Fruit fly (Drosophila melanogaster): ENCODE results near the gene BuGZ.

The BuGZ gene

dm6 chr2L:16789880-16790279 is 46.7 kb downstream of the BuGZ start:
- no peak for TF ChIP-seq CG8319 (GFP tag; optimal IDR thresholded peaks at IDR 0.05)
- TF ChIP-seq Hr4 (GFP tag; optimal IDR thresholded peaks at IDR 0.05) = no peak
- TF ChIP-seq esn (GFP tag; optimal IDR thresholded peaks at IDR 0.05) = no peak
- TF ChIP-seq CG34406 (GFP tag; optimal IDR thresholded peaks at IDR 0.05) = no peak
- TF ChIP-seq CG3919 (GFP tag; optimal IDR thresholded peaks at IDR 0.05) = no peak
- TF ChIP-seq CG15336 (GFP tag; IDR thresholded peaks at IDR 0.05) = no peak
- TF ChIP-seq Blimp-1 (GFP tag; optimal IDR thresholded peaks at IDR 0.05) = no peak
- no peak for TF ChIP-seq Ets21C (GFP tag; optimal IDR thresholded peaks at IDR 0.05)
- no peak for TF ChIP-seq salr (GFP tag; optimal IDR thresholded peaks at IDR 0.05)
- no peak for TF ChIP-seq CG11294 (GFP tag; IDR thresholded peaks at IDR 0.05)
- no peak for TF ChIP-seq fd85E (GFP tag; optimal IDR thresholded peaks at IDR 0.05)
- no peak for TF ChIP-seq CG10669 (GFP tag; optimal IDR thresholded peaks at IDR 0.05)
- TF ChIP-seq dac (GFP tag; optimal IDR thresholded peaks at IDR 0.05) = no peak
- no peak for TF ChIP-seq Ets96B (tag; optimal IDR thresholded peaks at IDR 0.05)
- no peak for TF ChIP-seq CG6276 (GFP tag; optimal IDR thresholded peaks at IDR 0.05)

dm6 chr2L:16790671-16791270 is 47.6 kb downstream of the BuGZ start, which contains the start of gene Cyt-b5-r:
TSS of gene Cyt-b5-r (minus strand) at chr2L:16790721.
- TF ChIP-seq Hr4 (GFP tag; optimal IDR thresholded peaks at IDR 0.05) (no peak), Ets21C (GFP tag; optimal IDR thresholded peaks at IDR 0.05) (no peak), Lpt (GFP tag; optimal IDR thresholded peaks at IDR 0.05) (no peak), vri (GFP tag; optimal IDR thresholded peaks at IDR 0.05) (peak; percentile 82), Eip78C (GFP tag) (no peak), Sox15 (GFP tag; optimal IDR thresholded peaks at IDR 0.05) (no peak), CG16779 (tag; optimal IDR thresholded peaks at IDR 0.05) (no peak), CG6792 (GFP tag; optimal IDR thresholded peaks at IDR 0.05) (no peak), svp (GFP tag) (peak; percentile 89), topi (GFP tag; optimal IDR thresholded peaks at IDR 0.05) (no peak), Sox102F (GFP tag; optimal IDR thresholded peaks at IDR 0.05) (no peak), cyc (GFP tag; optimal IDR thresholded peaks at IDR 0.05) (no peak)

- TF ChIP-seq fkh (GFP tag; optimal IDR thresholded peaks at IDR 0.05) (peak; percentile 16), CG9139 (GFP tag; optimal IDR thresholded peaks at IDR 0.05) (no peak)
Observed at dm6 chr2L:16791345-16791744, 48.1 kb downstream of the BuGZ start, which contains the start of gene CG17928. TSS of gene CG17928 (plus strand) at chr2L:16791568.

- TF ChIP-seq pdm3 (GFP tag; optimal IDR thresholded peaks at IDR 0.05) (no peak), topi (GFP tag; optimal IDR thresholded peaks at IDR 0.05) (no peak), Hr4 (GFP tag; optimal IDR thresholded peaks at IDR 0.05) (no peak), CG8119 (GFP tag; IDR thresholded peaks at IDR 0.05) (no peak), CG6276 (GFP tag; optimal IDR thresholded peaks at IDR 0.05) (no peak), CG11294 (GFP tag; IDR thresholded peaks at IDR 0.05) (no peak), fd85E (GFP tag; optimal IDR thresholded peaks at IDR 0.05) (no peak), CG16779 (tag; optimal IDR thresholded peaks at IDR 0.05) (no peak), Hr38 (GFP tag; optimal IDR thresholded peaks at IDR 0.05) (no peak), svp (GFP tag) (no peak), CG3032 (tag; optimal IDR thresholded peaks at IDR 0.05) (no peak), ss (GFP tag; optimal IDR thresholded peaks at IDR 0.05) (no peak), achi (GFP tag; optimal IDR thresholded peaks at IDR 0.05) (no peak), esn (GFP tag; optimal IDR thresholded peaks at IDR 0.05) (no peak), CG6808 (GFP tag; optimal IDR thresholded peaks at IDR 0.05) (no peak), CG6163 (GFP tag; IDR thresholded peaks at IDR 0.05) (no peak), CG6792 (GFP tag; optimal IDR thresholded peaks at IDR 0.05) (no peak), CG8632 (GFP tag; optimal IDR thresholded peaks at IDR 0.05) (no peak), cyc (GFP tag; optimal IDR thresholded peaks at IDR 0.05) (no peak)
Observed at dm6 chr2L:16793970-16794369, 50.8 kb downstream of the BuGZ start, which contains the start of gene Ugt37C2. TSS of gene Ugt37C2 (plus strand) at chr2L:16794211.
